Worm (Caenorhabditis elegans) whole organism, midembryonic: ENCODE data around the gene poml-1.

ENCODE experiments used
- T22C8.4 ChIP-seq: fragments of 200-800 bp; sonication (Bioruptor generic); IDR thresholded peaks from 2 replicates; pipeline ENCODE4 v1.3.6; 2022; ENCODE audit warnings: missing genetic modification characterization, missing compliant biosample characterization
- cog-1 ChIP-seq: sonication (generic microtip); optimal IDR thresholded peaks from 2 replicates; lab custom pipeline; 2016; ENCODE audit warnings: missing genetic modification characterization, missing compliant biosample characterization
- flt-1 ChIP-seq: fragments of 200-800 bp; sonication (Bioruptor generic); IDR thresholded peaks from 2 replicates; pipeline ENCODE4 v1.3.6; 2022; ENCODE audit warnings: missing genetic modification characterization, missing compliant biosample characterization
- ref-1 ChIP-seq: fragments of 200-800 bp; sonication (Bioruptor generic); conservative IDR thresholded peaks from 2 replicates; pipeline ENCODE4 v1.3.6; 2022; ENCODE audit warnings: missing genetic modification reagents, missing genetic modification characterization, missing compliant biosample characterization
- tab-1 ChIP-seq: fragments of 200-800 bp; sonication (Bioruptor generic); IDR thresholded peaks from 2 replicates; pipeline ENCODE4 v1.3.6; 2022; ENCODE audit warnings: missing genetic modification characterization, missing compliant biosample characterization
- ztf-23 ChIP-seq: fragments of 200-800 bp; sonication (Bioruptor generic); IDR thresholded peaks from 2 replicates; pipeline ENCODE4 v1.3.6; 2022; ENCODE audit warnings: missing genetic modification reagents, missing genetic modification characterization, missing compliant biosample characterization
- ztf-29 ChIP-seq: fragments of 200-800 bp; sonication (Bioruptor generic); IDR thresholded peaks from 2 replicates; pipeline ENCODE4 v1.3.6; 2022; ENCODE audit warnings: missing genetic modification reagents, missing genetic modification characterization, missing compliant biosample characterization

- TF ChIP-seq ref-1 (GFP tag; lab: Robert Waterston, UW) (no peak), T22C8.4 (GFP tag; lab: Robert Waterston, UW) (no peak), flt-1 (GFP tag; lab: Robert Waterston, UW) (no peak), tab-1 (no peak), ztf-29 (GFP tag; lab: Robert Waterston, UW) (no peak), cog-1 (tag; lab: Kevin White, UChicago) (no peak), ztf-23 (GFP tag; lab: Robert Waterston, UW) (no peak)
These were observed 8.9 kb downstream of the poml-1 start, which contains the start of gene K11E4.1 for ce11 chrX:13713857-13714256.
